Worm (Caenorhabditis elegans): ENCODE results near the gene sre-43.

sre-43 gene

ce11 chrII:13951986-13952385 lies 16.9 kb downstream of the sre-43 start:
- TF ChIP-seq ham-2 (GFP tag; optimal IDR thresholded peaks at IDR 0.05) (no peak), mls-2 (tag; optimal IDR thresholded peaks at IDR 0.05) (no peak), ces-1 (GFP tag; optimal IDR thresholded peaks at IDR 0.05) (no peak), ceh-39 (tag; optimal IDR thresholded peaks at IDR 0.05) (no peak), tbx-8 (GFP tag; optimal IDR thresholded peaks at IDR 0.05) (no peak), hlh-1 (tag; optimal IDR thresholded peaks at IDR 0.05) (no peak), nhr-76 (tag; optimal IDR thresholded peaks at IDR 0.05) (no peak), unc-39 (tag; optimal IDR thresholded peaks at IDR 0.05) (no peak), unc-120 (tag; optimal IDR thresholded peaks at IDR 0.05; ENCODE audit: poor library complexity, severe bottlenecking) (no peak)

DNA sequence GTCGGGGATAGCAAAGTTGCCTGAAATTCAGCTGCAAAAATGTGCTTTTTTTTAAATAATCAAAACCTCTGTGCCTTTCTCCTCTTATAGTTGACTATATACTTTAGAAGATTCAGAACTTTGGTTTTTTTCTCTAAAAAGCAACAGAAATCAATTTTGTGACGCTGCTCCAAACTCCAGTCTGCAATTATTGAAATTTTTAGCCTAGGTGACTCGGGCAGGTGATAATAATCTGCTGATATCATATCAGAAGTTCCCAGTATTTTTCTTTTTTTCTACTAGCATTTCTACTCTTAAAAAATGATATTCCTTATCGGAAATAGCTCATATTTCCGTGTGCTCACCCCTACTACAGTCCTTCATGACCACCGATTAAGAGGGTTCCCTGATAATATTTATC lies 19.6 kb downstream of the sre-43 start, which contains the start of gene sre-44:
Gene sre-44 (plus strand): TSS at position 301 of the 400 bp plus-strand sequence.
- TF ChIP-seq unc-120 (tag; optimal IDR thresholded peaks at IDR 0.05; ENCODE audit: poor library complexity, severe bottlenecking): no peak
- TF ChIP-seq mab-5 (tag; optimal IDR thresholded peaks at IDR 0.05): no peak
- TF ChIP-seq zip-8 (tag; optimal IDR thresholded peaks at IDR 0.05): no peak
- no peak for TF ChIP-seq lin-13 (tag; optimal IDR thresholded peaks at IDR 0.05)
- TF ChIP-seq ceh-43 (GFP tag; optimal IDR thresholded peaks at IDR 0.05): no peak

- TF ChIP-seq ceh-39 (tag; optimal IDR thresholded peaks at IDR 0.05): no peak
- no peak for TF ChIP-seq nhr-237 (tag; optimal IDR thresholded peaks at IDR 0.05)
- no peak for TF ChIP-seq cnd-1 (tag; optimal IDR thresholded peaks at IDR 0.05)
- TF ChIP-seq lin-13 (tag; optimal IDR thresholded peaks at IDR 0.05): no peak
- no peak for TF ChIP-seq hlh-1 (tag; optimal IDR thresholded peaks at IDR 0.05)
- no peak for TF ChIP-seq mab-5 (tag; optimal IDR thresholded peaks at IDR 0.05)
- TF ChIP-seq sem-2 (GFP tag; optimal IDR thresholded peaks at IDR 0.05): no peak
- TF ChIP-seq pha-4 (tag; optimal IDR thresholded peaks at IDR 0.05): no peak
- no peak for TF ChIP-seq nhr-76 (tag; optimal IDR thresholded peaks at IDR 0.05)
- TF ChIP-seq lin-32 (GFP tag; optimal IDR thresholded peaks at IDR 0.05): no peak
- TF ChIP-seq unc-120 (tag; optimal IDR thresholded peaks at IDR 0.05; ENCODE audit: poor library complexity, severe bottlenecking): no peak
- no peak for TF ChIP-seq ceh-43 (GFP tag; optimal IDR thresholded peaks at IDR 0.05)
- TF ChIP-seq ces-1 (GFP tag; optimal IDR thresholded peaks at IDR 0.05): no peak
- no peak for TF ChIP-seq ztf-11 (tag; optimal IDR thresholded peaks at IDR 0.05)
These were observed 23.4 kb downstream of the sre-43 start for ce11 chrII:13945527-13945926.

- TF ChIP-seq lsy-2 (tag; optimal IDR thresholded peaks at IDR 0.05): no peak
- no peak for TF ChIP-seq ztf-11 (tag; optimal IDR thresholded peaks at IDR 0.05)
- no peak for TF ChIP-seq nhr-2 (tag; optimal IDR thresholded peaks at IDR 0.05)
- no peak for TF ChIP-seq sem-2 (GFP tag; optimal IDR thresholded peaks at IDR 0.05)
- TF ChIP-seq bed-3 (GFP tag; optimal IDR thresholded peaks at IDR 0.05): no peak
These were observed 29.3 kb downstream of the sre-43 start, which contains the start of gene W07G1.1 for ce11 chrII:13939531-13939930. Gene W07G1.1 (minus strand): TSS chrII:13939631.

- no peak for TF ChIP-seq mep-1 (tag; optimal IDR thresholded peaks at IDR 0.05)
- no peak for TF ChIP-seq cnd-1 (tag; optimal IDR thresholded peaks at IDR 0.05)
- TF ChIP-seq blmp-1 (tag; optimal IDR thresholded peaks at IDR 0.05): no peak
- no peak for TF ChIP-seq ces-1 (GFP tag; optimal IDR thresholded peaks at IDR 0.05)
- TF ChIP-seq unc-39 (tag; optimal IDR thresholded peaks at IDR 0.05): no peak
- no peak for TF ChIP-seq ceh-83 (GFP tag; optimal IDR thresholded peaks at IDR 0.05)
- TF ChIP-seq unc-120 (tag; optimal IDR thresholded peaks at IDR 0.05; ENCODE audit: poor library complexity, severe bottlenecking): no peak
- TF ChIP-seq lin-13 (tag; optimal IDR thresholded peaks at IDR 0.05): no peak
- no peak for TF ChIP-seq flh-1 (GFP tag; optimal IDR thresholded peaks at IDR 0.05)
- no peak for TF ChIP-seq hlh-1 (tag; optimal IDR thresholded peaks at IDR 0.05)
- no peak for TF ChIP-seq unc-62 (GFP tag; optimal IDR thresholded peaks at IDR 0.05)
- no peak for TF ChIP-seq ceh-39 (tag; optimal IDR thresholded peaks at IDR 0.05)
- no peak for TF ChIP-seq elt-1 (tag; optimal IDR thresholded peaks at IDR 0.05; ENCODE audit: borderline replicate concordance, insufficient read depth)
These were observed 30.6 kb downstream of the sre-43 start for ce11 chrII:13938290-13938689.

DNA sequence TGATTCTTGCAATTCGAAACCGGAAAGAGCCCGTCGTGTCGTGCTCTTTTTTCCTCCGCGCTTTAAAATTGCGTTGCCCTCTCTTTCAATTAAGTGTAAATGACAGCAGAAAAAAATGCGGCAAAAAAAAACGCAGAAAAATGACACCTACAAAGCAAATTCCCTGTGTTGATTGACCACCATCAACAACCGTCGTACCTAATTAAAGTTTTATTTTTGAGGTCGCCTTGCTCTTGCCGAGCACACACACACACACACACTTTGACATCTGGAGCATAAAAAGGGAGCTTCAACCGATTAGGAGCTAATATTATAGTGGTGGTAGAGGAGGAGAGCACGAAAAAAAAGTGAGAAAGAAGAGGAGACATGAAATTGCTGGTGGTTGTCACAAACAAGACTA lies 33.0 kb downstream of the sre-43 start:
- no peak for TF ChIP-seq ham-2 (GFP tag; optimal IDR thresholded peaks at IDR 0.05)

- no peak for TF ChIP-seq drap-1 (GFP tag; optimal IDR thresholded peaks at IDR 0.05)
- TF ChIP-seq flh-1 (GFP tag; optimal IDR thresholded peaks at IDR 0.05): no peak
- TF ChIP-seq mls-2 (tag; optimal IDR thresholded peaks at IDR 0.05): peak; percentile 4
These were observed 35.3 kb downstream of the sre-43 start for ce11 chrII:13933534-13933933.
